Fruit fly (Drosophila melanogaster): ENCODE measurements around the gene Cdep.
A peak's percentile ranks its signal among the peaks of the same experiment; 100 is the strongest.

The Cdep gene

DNA sequence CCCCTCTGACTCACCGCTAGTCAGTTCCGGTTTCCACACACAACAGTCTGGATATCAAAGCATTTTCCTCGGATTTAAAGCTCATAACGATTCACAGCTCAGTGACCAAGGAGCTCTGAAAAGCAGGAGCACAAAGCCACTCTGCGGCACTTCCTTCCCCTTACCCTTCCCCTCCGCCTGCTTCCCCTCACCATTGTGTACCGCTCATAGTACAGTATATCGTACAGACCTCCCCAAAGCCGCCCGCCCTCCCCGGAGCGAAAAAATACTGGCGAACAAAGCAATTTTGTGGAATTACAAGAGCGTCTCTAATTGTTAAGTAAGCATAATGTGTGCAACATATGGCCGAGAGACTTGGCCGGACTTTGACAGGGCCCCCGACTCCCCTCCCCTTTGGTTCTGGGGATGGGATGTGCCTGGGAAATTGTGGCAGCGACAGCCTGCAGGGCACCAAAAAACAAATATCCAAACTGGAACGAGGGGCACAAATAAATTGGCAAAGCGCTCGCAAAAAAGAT lies 70.8 kb downstream of the Cdep start (continued):
- TF ChIP-seq CG8290 (GFP tag; optimal IDR thresholded peaks at IDR 0.05) (no peak), CG8290 (tag; optimal IDR thresholded peaks at IDR 0.05) (peak in 1 of 2 experiments; percentile 19), z (GFP tag; IDR thresholded peaks at IDR 0.05) (no peak), CG6654 (GFP tag; optimal IDR thresholded peaks at IDR 0.05) (no peak), CG2889 (GFP tag; IDR thresholded peaks at IDR 0.05) (no peak), fd64A (GFP tag; optimal IDR thresholded peaks at IDR 0.05) (no peak), CG1792 (GFP tag; optimal IDR thresholded peaks at IDR 0.05) (no peak), crol (GFP tag; IDR thresholded peaks at IDR 0.05) (peak; percentile 91), gce (GFP tag; IDR thresholded peaks at IDR 0.05) (no peak), Bgb (GFP tag; IDR thresholded peaks at IDR 0.05; ENCODE audit: partially characterized antibody) (no peak), sug (tag; optimal IDR thresholded peaks at IDR 0.05) (no peak), BEAF-32 (GFP tag; optimal IDR thresholded peaks at IDR 0.05) (no peak), Hr39 (optimal IDR thresholded peaks at IDR 0.05) (no peak), CG14014 (GFP tag; IDR thresholded peaks at IDR 0.05) (no peak), CG7786 (GFP tag; optimal IDR thresholded peaks at IDR 0.05) (no peak), CG12104 (GFP tag; optimal IDR thresholded peaks at IDR 0.05) (no peak), CG1603 (tag; optimal IDR thresholded peaks at IDR 0.05) (no peak), CG34224 (GFP tag; IDR thresholded peaks at IDR 0.05; ENCODE audit: partially characterized antibody) (no peak), CG34422 (GFP tag; IDR thresholded peaks at IDR 0.05) (0 out of 3 replicates have a peak, but pooled peaks have one; percentile 20), oc (tag; optimal IDR thresholded peaks at IDR 0.05) (no peak), CG10543 (GFP tag; optimal IDR thresholded peaks at IDR 0.05) (no peak), gsb-n (tag; optimal IDR thresholded peaks at IDR 0.05) (peak; percentile 30), CG5953 (GFP tag; IDR thresholded peaks at IDR 0.05) (no peak), exex (tag; optimal IDR thresholded peaks at IDR 0.05) (no peak), chinmo (GFP tag; IDR thresholded peaks at IDR 0.05; ENCODE audit: partially characterized antibody) (0 out of 4 replicates have a peak, but pooled peaks have one; percentile 44), CG2116 (GFP tag; optimal IDR thresholded peaks at IDR 0.05) (no peak), CG12155 (GFP tag; optimal IDR thresholded peaks at IDR 0.05) (no peak), bsh (GFP tag; optimal IDR thresholded peaks at IDR 0.05) (no peak), dmrt11E (tag; optimal IDR thresholded peaks at IDR 0.05) (no peak), CG2120 (GFP tag; optimal IDR thresholded peaks at IDR 0.05) (no peak), CTCF (GFP tag; optimal IDR thresholded peaks at IDR 0.05) (no peak)

dm6 chr3R:4984132-4984531 lies 73.8 kb downstream of the Cdep start, which contains the start of gene CG14662:
TSS of gene CG14662 (minus strand) at chr3R:4984232.
- TF ChIP-seq wor (GFP tag; IDR thresholded peaks at IDR 0.05) (no peak), zen (tag; optimal IDR thresholded peaks at IDR 0.05) (peak; percentile 28), eve (GFP tag; optimal IDR thresholded peaks at IDR 0.05) (peak in 1 of 2 experiments; percentile 25), CG11723 (GFP tag; optimal IDR thresholded peaks at IDR 0.05) (no peak), Aef1 (GFP tag; IDR thresholded peaks at IDR 0.05) (no peak)

- TF ChIP-seq NC2β (GFP tag; optimal IDR thresholded peaks at IDR 0.05) (no peak), CG17361 (GFP tag; IDR thresholded peaks at IDR 0.05) (0 out of 3 replicates have a peak, but pooled peaks have one; percentile 9), CG18599 (GFP tag; optimal IDR thresholded peaks at IDR 0.05) (no peak), lov (optimal IDR thresholded peaks at IDR 0.05) (no peak), lov (GFP tag; IDR thresholded peaks at IDR 0.05) (peak; percentile 74; the same call in 1 of the 3 replicates), CG11696 (GFP tag; IDR thresholded peaks at IDR 0.05) (0 out of 2 replicates have a peak, but pooled peaks have one; percentile 12), CG4617 (GFP tag; optimal IDR thresholded peaks at IDR 0.05; ENCODE audit: borderline replicate concordance) (no peak), CG9932 (GFP tag; IDR thresholded peaks at IDR 0.05) (0 out of 2 replicates have a peak, but pooled peaks have one; percentile 18), BtbVII (GFP tag; optimal IDR thresholded peaks at IDR 0.05) (no peak), hkb (optimal IDR thresholded peaks at IDR 0.05) (no peak), hkb (GFP tag; IDR thresholded peaks at IDR 0.05) (0 out of 2 replicates have a peak, but pooled peaks have one; percentile 8), pros (GFP tag; optimal IDR thresholded peaks at IDR 0.05) (peak; percentile 88), CG13624 (GFP tag; optimal IDR thresholded peaks at IDR 0.05) (no peak), CG3065 (GFP tag; optimal IDR thresholded peaks at IDR 0.05) (no peak), CG13894 (tag; optimal IDR thresholded peaks at IDR 0.05) (peak; percentile 42), eve (GFP tag; optimal IDR thresholded peaks at IDR 0.05) (no peak), stwl (tag; optimal IDR thresholded peaks at IDR 0.05) (no peak)
Observed at dm6 chr3R:4984688-4985087, 74.3 kb downstream of the Cdep start.
